Worm (Caenorhabditis elegans) whole organism, mixed stage, embryonic: Measurements from ENCODE around the gene Y57E12AR.1.

Source experiments
- lin-13 ChIP-seq: fragments of 150-350 bp; optimal IDR thresholded peaks from 2 replicates; lab custom pipeline; 2014; ENCODE audit warnings: missing biosample characterization, missing genetic modification characterization
- lsy-2 ChIP-seq: fragments of 150-350 bp; optimal IDR thresholded peaks from 2 replicates; lab custom pipeline; 2014; ENCODE audit warnings: missing biosample characterization, missing genetic modification characterization
- mep-1 ChIP-seq: fragments of 150-350 bp; optimal IDR thresholded peaks from 2 replicates; lab custom pipeline; 2017; ENCODE audit warnings: missing biosample characterization, missing genetic modification reagents, missing genetic modification characterization, inconsistent platforms
- nhr-12 ChIP-seq: fragments of 150-350 bp; optimal IDR thresholded peaks from 2 replicates; lab custom pipeline; 2014; ENCODE audit warnings: missing biosample characterization, missing genetic modification characterization
- nhr-28 ChIP-seq: fragments of 150-350 bp; optimal IDR thresholded peaks from 2 replicates; lab custom pipeline; 2014; ENCODE audit warnings: missing biosample characterization, missing genetic modification characterization
- nhr-76 ChIP-seq: sonication (generic microtip); optimal IDR thresholded peaks from 2 replicates; lab custom pipeline; 2017; ENCODE audit warnings: missing biosample characterization, missing genetic modification characterization
- pha-4 ChIP-seq: fragments of 150-350 bp; optimal IDR thresholded peaks from 2 replicates; lab custom pipeline; 2018; ENCODE audit warnings: missing biosample characterization, missing genetic modification reagents, missing genetic modification characterization
- snpc-4 ChIP-seq: fragments of 150-350 bp; optimal IDR thresholded peaks from 2 replicates; lab custom pipeline; 2014; ENCODE audit warnings: missing biosample characterization, missing genetic modification characterization
- unc-120 ChIP-seq: sonication (generic microtip); optimal IDR thresholded peaks from 2 replicates; lab custom pipeline; 2017; ENCODE audit warnings: missing genetic modification characterization, missing compliant biosample characterization; ENCODE audit not compliant: poor library complexity, severe bottlenecking
- ztf-11 ChIP-seq: fragments of 150-350 bp; optimal IDR thresholded peaks from 2 replicates; lab custom pipeline; 2014; ENCODE audit warnings: missing biosample characterization, missing genetic modification characterization

- TF ChIP-seq mep-1 (no peak), nhr-76 (no peak), nhr-28 (no peak), nhr-12 (tag; lab: Kevin White, UChicago) (no peak), lin-13 (no peak), snpc-4 (tag; lab: Kevin White, UChicago) (no peak), ztf-11 (tag; lab: Kevin White, UChicago) (no peak), lsy-2 (tag; lab: Kevin White, UChicago) (no peak), pha-4 (tag; lab: Kevin White, UChicago) (no peak), unc-120 (tag; lab: Kevin White, UChicago) (no peak)
Observed at ce11 chrV:7112223-7112622, 47.1 kb upstream of the Y57E12AR.1 start.
